Fruit fly (Drosophila melanogaster) whole organism, adult: ENCODE results near the gene Son.

ENCODE experiments used
- CG11617 ChIP-seq: fragments of 200-800 bp; sonication (Bioruptor generic); optimal IDR thresholded peaks from 2 replicates; lab custom pipeline; 2017; ENCODE audit warnings: mild to moderate bottlenecking, missing biosample characterization, missing genetic modification reagents, missing genetic modification characterization
- CG12768 ChIP-seq: fragments of 200-800 bp; sonication (Bioruptor generic); optimal IDR thresholded peaks from 2 replicates; lab custom pipeline; 2017; ENCODE audit warnings: missing biosample characterization, missing genetic modification characterization, mild to moderate bottlenecking, moderate library complexity, missing genetic modification reagents
- CG14711 ChIP-seq: fragments of 200-800 bp; sonication (Bioruptor generic); optimal IDR thresholded peaks from 2 replicates; lab custom pipeline; 2018; ENCODE audit warnings: missing biosample characterization, mild to moderate bottlenecking, missing genetic modification characterization, moderate library complexity
- CG1620 ChIP-seq: fragments of 200-800 bp; sonication (Bioruptor generic); optimal IDR thresholded peaks from 2 replicates; lab custom pipeline; 2016; ENCODE audit warnings: missing biosample characterization, missing genetic modification characterization
- CG33017 ChIP-seq: fragments of 200-800 bp; sonication (Bioruptor generic); optimal IDR thresholded peaks from 2 replicates; lab custom pipeline; 2018; ENCODE audit warnings: missing biosample characterization, mild to moderate bottlenecking, missing genetic modification characterization, moderate library complexity
- CG5204 ChIP-seq: fragments of 200-800 bp; sonication (Bioruptor generic); optimal IDR thresholded peaks from 2 replicates; lab custom pipeline; 2016; ENCODE audit warnings: missing biosample characterization, missing genetic modification characterization
- CG7045 ChIP-seq: fragments of 200-800 bp; sonication (Bioruptor generic); optimal IDR thresholded peaks from 2 replicates; lab custom pipeline; 2017; ENCODE audit warnings: missing biosample characterization, mild to moderate bottlenecking, missing genetic modification characterization
- CG7101 ChIP-seq: fragments of 200-800 bp; sonication (Bioruptor generic); optimal IDR thresholded peaks from 2 replicates; lab custom pipeline; 2018; ENCODE audit warnings: missing biosample characterization, mild to moderate bottlenecking, missing genetic modification characterization, moderate library complexity
- Crg-1 ChIP-seq: fragments of 200-800 bp; sonication (Bioruptor generic); optimal IDR thresholded peaks from 2 replicates; lab custom pipeline; 2016; ENCODE audit warnings: missing biosample characterization, missing genetic modification characterization
- Hr96 ChIP-seq: fragments of 200-800 bp; sonication (Bioruptor generic); optimal IDR thresholded peaks from 2 replicates; lab custom pipeline; 2016; ENCODE audit warnings: missing biosample characterization, missing genetic modification characterization
- Mnt ChIP-seq: fragments of 200-800 bp; sonication (Bioruptor generic); optimal IDR thresholded peaks from 2 replicates; lab custom pipeline; 2016; ENCODE audit warnings: missing biosample characterization, mild to moderate bottlenecking, missing genetic modification characterization
- bab1 ChIP-seq: fragments of 200-800 bp; sonication (Bioruptor generic); optimal IDR thresholded peaks from 3 replicates; lab custom pipeline; 2019; ENCODE audit warnings: missing biosample characterization, mild to moderate bottlenecking, missing genetic modification characterization, moderate library complexity
- cic ChIP-seq: fragments of 200-800 bp; sonication (Bioruptor generic); optimal IDR thresholded peaks from 2 replicates; lab custom pipeline; 2017; ENCODE audit warnings: missing biosample characterization, mild to moderate bottlenecking, missing genetic modification characterization, moderate library complexity
- cnc ChIP-seq, 2 experiments: fragments of >200 bp; optimal IDR thresholded peaks; 2 replicates each; lab custom pipeline; 2017
- kay ChIP-seq: fragments of 200-800 bp; sonication (Bioruptor generic); peaks from one replicate; lab custom pipeline; 2016; ENCODE audit warnings: missing biosample characterization, missing genetic modification characterization, borderline replicate concordance
- ovo ChIP-seq: fragments of 200-800 bp; sonication (Bioruptor generic); optimal IDR thresholded peaks from 2 replicates; lab custom pipeline; 2016; ENCODE audit warnings: missing biosample characterization, missing genetic modification characterization
- pad ChIP-seq: fragments of 200-800 bp; sonication (Bioruptor generic); optimal IDR thresholded peaks from 3 replicates; lab custom pipeline; 2017; ENCODE audit warnings: missing biosample characterization, missing genetic modification characterization, mild to moderate bottlenecking, moderate library complexity, missing genetic modification reagents
- tj ChIP-seq: fragments of 200-800 bp; sonication (Bioruptor generic); optimal IDR thresholded peaks from 3 replicates; lab custom pipeline; 2017; ENCODE audit warnings: missing biosample characterization, mild to moderate bottlenecking, missing genetic modification characterization, moderate library complexity
- toe ChIP-seq: fragments of 200-800 bp; sonication (Bioruptor generic); optimal IDR thresholded peaks from 2 replicates; lab custom pipeline; 2016; ENCODE audit warnings: missing biosample characterization, missing genetic modification characterization

The Son gene

DNA sequence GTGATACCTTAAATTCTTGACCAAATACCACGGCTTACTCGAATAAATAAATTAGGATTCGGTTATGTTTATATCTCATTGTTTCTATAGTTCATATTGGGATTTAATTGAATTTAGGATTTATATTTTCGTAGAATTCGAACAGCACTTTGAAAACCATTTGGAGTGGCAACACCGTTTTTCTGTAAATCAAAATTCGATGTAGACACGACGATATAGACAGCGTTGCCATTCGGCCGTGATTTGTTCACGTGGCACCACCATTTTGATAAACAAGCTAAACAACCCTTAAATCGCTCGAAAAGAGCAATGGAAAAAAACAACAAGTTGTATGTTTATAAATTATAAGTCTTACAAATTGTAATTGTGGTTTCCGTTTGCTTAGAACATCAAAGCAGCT, 50.8 kb downstream of the Son start:
- no peak for TF ChIP-seq kay
- TF ChIP-seq CG14711, result peak; percentile 88
- TF ChIP-seq Mnt (GFP tag; lab: Kevin White, UChicago), result peak; percentile 88
- peak; percentile 4 for TF ChIP-seq bab1

- TF ChIP-seq CG7101 (tag; lab: Kevin White, UChicago) (no peak), toe (no peak), Mnt (GFP tag; lab: Kevin White, UChicago) (peak; percentile 70), CG11617 (no peak), ovo (GFP tag; lab: Kevin White, UChicago) (peak; percentile 49), tj (peak; percentile 74), Crg-1 (no peak), cic (GFP tag; lab: Kevin White, UChicago) (peak; percentile 97), CG14711 (no peak)
These were observed 52.3 kb downstream of the Son start for dm6 chr3R:9630053-9630632.

DNA sequence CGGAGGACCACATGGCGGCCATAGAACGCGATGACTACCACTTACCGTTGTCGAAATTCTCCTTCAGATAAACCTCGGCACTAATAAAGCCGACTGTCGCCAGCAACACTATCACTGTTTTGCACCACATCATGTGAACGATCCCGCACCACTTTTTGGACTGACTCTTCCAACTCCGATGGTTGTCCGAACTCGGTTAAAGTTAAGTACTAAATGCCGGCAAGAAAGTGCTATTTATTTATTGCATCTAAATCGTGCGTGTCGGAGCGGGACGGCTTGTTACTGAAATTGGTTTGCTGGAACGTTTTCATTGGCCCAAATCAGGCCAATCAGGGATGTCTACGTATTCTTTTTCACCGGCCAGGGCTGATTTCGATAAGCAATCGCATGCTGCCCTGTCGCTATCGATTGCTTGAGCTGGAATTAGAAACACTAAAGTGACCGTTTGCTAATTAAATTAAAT, 52.8 kb downstream of the Son start, which contains the start of gene Calr:
Gene Calr, minus strand, starts transcription at position 219 of the 463 bp plus-strand sequence.
- TF ChIP-seq Hr96 (GFP tag; lab: Kevin White, UChicago) (no peak), CG7045 (GFP tag; lab: Kevin White, UChicago) (peak; percentile 47), CG5204 (GFP tag; lab: Kevin White, UChicago) (no peak), Crg-1 (peak; percentile 61), CG12768 (GFP tag; lab: Kevin White, UChicago) (peak; percentile 76), Mnt (GFP tag; lab: Kevin White, UChicago) (peak; percentile 87), cnc (optimal IDR thresholded peaks at IDR 0.05; lab: Kevin White, UChicago) (no peak), CG7101 (tag; lab: Kevin White, UChicago) (peak; percentile 65), CG33017 (tag; lab: Kevin White, UChicago) (peak; percentile 59), toe (no peak), cic (GFP tag; lab: Kevin White, UChicago) (peak; percentile 19), bab1 (peak; percentile 65), ovo (GFP tag; lab: Kevin White, UChicago) (no peak), CG1620 (GFP tag; lab: Kevin White, UChicago) (peak; percentile 19), tj (no peak), pad (GFP tag; lab: Kevin White, UChicago) (peak; percentile 42), CG14711 (peak; percentile 46)
